Fruit fly (Drosophila melanogaster) whole organism, prepupa: Measurements from ENCODE around the gene CG18273.

Source experiments
- Blimp-1 ChIP-seq: fragments of 200-800 bp; sonication (Bioruptor generic); optimal IDR thresholded peaks from 3 replicates; lab custom pipeline; 2017; ENCODE audit warnings: missing biosample characterization, missing genetic modification characterization, mild to moderate bottlenecking, moderate library complexity, missing genetic modification reagents
- CG10669 ChIP-seq: fragments of 200-800 bp; sonication (Bioruptor generic); optimal IDR thresholded peaks from 3 replicates; lab custom pipeline; 2018; ENCODE audit warnings: missing biosample characterization, mild to moderate bottlenecking, missing genetic modification characterization, moderate library complexity
- CG11762 ChIP-seq: fragments of 200-800 bp; sonication (Bioruptor generic); optimal IDR thresholded peaks from 3 replicates; lab custom pipeline; 2016; ENCODE audit warnings: missing biosample characterization, missing genetic modification characterization; ENCODE audit not compliant: insufficient read depth
- CG11902 ChIP-seq: fragments of 200-800 bp; sonication (Bioruptor generic); optimal IDR thresholded peaks from 3 replicates; lab custom pipeline; 2016; ENCODE audit warnings: missing biosample characterization, missing genetic modification characterization
- CG15336 ChIP-seq: fragments of 200-800 bp; sonication (Bioruptor generic); IDR thresholded peaks from 2 replicates; pipeline ENCODE4 v1.3.6; 2022; ENCODE audit warnings: missing biosample characterization, missing genetic modification characterization
- CG16779 ChIP-seq: fragments of 200-800 bp; sonication (Bioruptor generic); optimal IDR thresholded peaks from 3 replicates; lab custom pipeline; 2017; ENCODE audit warnings: missing biosample characterization, mild to moderate bottlenecking, missing genetic modification characterization
- CG3032 ChIP-seq: fragments of 200-800 bp; optimal IDR thresholded peaks from 2 replicates; lab custom pipeline; 2019; ENCODE audit warnings: missing biosample characterization, mild to moderate bottlenecking, missing genetic modification characterization, moderate library complexity
- CG32006 ChIP-seq: fragments of 200-800 bp; sonication (Bioruptor generic); optimal IDR thresholded peaks from 3 replicates; lab custom pipeline; 2017; ENCODE audit warnings: missing biosample characterization, mild to moderate bottlenecking, missing genetic modification characterization
- CG3919 ChIP-seq: fragments of 200-800 bp; sonication (Bioruptor generic); optimal IDR thresholded peaks from 3 replicates; lab custom pipeline; 2016; ENCODE audit warnings: missing biosample characterization, missing genetic modification characterization
- CG4318 ChIP-seq: fragments of 200-800 bp; sonication (Bioruptor generic); optimal IDR thresholded peaks from 3 replicates; lab custom pipeline; 2017; ENCODE audit warnings: missing biosample characterization, mild to moderate bottlenecking, missing genetic modification characterization
- CG6276 ChIP-seq: fragments of 200-800 bp; sonication (Bioruptor generic); optimal IDR thresholded peaks from 2 replicates; lab custom pipeline; 2017; ENCODE audit warnings: missing biosample characterization, mild to moderate bottlenecking, missing genetic modification characterization
- CG6792 ChIP-seq: fragments of 200-800 bp; sonication (Bioruptor generic); optimal IDR thresholded peaks from 3 replicates; lab custom pipeline; 2016; ENCODE audit warnings: missing biosample characterization, missing genetic modification characterization
- CG6808 ChIP-seq: fragments of 200-800 bp; sonication (Bioruptor generic); optimal IDR thresholded peaks from 3 replicates; lab custom pipeline; 2017; ENCODE audit warnings: missing biosample characterization, missing genetic modification characterization, mild to moderate bottlenecking, moderate library complexity, missing genetic modification reagents
- CG6854 ChIP-seq: fragments of 200-800 bp; sonication (Bioruptor generic); optimal IDR thresholded peaks from 2 replicates; lab custom pipeline; 2017; ENCODE audit warnings: missing biosample characterization, mild to moderate bottlenecking, missing genetic modification characterization
- CG7368 ChIP-seq: fragments of 200-800 bp; sonication (Bioruptor generic); optimal IDR thresholded peaks from 3 replicates; lab custom pipeline; 2016; ENCODE audit warnings: missing biosample characterization, missing genetic modification characterization
- Eip75B ChIP-seq: fragments of 200-800 bp; sonication (Bioruptor generic); optimal IDR thresholded peaks from 3 replicates; lab custom pipeline; 2016; ENCODE audit warnings: missing biosample characterization, missing genetic modification characterization
- Eip78C ChIP-seq: fragments of 200-800 bp; sonication (Bioruptor generic); peaks from one replicate; lab custom pipeline; 2016; ENCODE audit warnings: missing biosample characterization, missing genetic modification characterization
- Eip93F ChIP-seq: fragments of 200-800 bp; sonication (Bioruptor generic); optimal IDR thresholded peaks from 2 replicates; lab custom pipeline; 2016; ENCODE audit warnings: missing biosample characterization, mild to moderate bottlenecking, missing genetic modification characterization
- Ets21C ChIP-seq: fragments of 200-800 bp; sonication (Bioruptor generic); optimal IDR thresholded peaks from 3 replicates; lab custom pipeline; 2016; ENCODE audit warnings: missing biosample characterization, missing genetic modification characterization
- Ets96B ChIP-seq: fragments of 200-800 bp; optimal IDR thresholded peaks from 2 replicates; lab custom pipeline; 2019; ENCODE audit warnings: missing biosample characterization, mild to moderate bottlenecking, missing genetic modification characterization, moderate library complexity
- Gug ChIP-seq: fragments of 200-800 bp; sonication (Bioruptor generic); IDR thresholded peaks from 2 replicates; pipeline ENCODE4 v1.3.6; 2022; ENCODE audit warnings: missing biosample characterization, missing genetic modification characterization
- Hr39 ChIP-seq: fragments of 200-800 bp; sonication (Bioruptor generic); optimal IDR thresholded peaks from 2 replicates; lab custom pipeline; 2016; ENCODE audit warnings: missing biosample characterization, missing genetic modification characterization
- Met ChIP-seq: fragments of 200-800 bp; sonication (Bioruptor generic); optimal IDR thresholded peaks from 3 replicates; lab custom pipeline; 2016; ENCODE audit warnings: missing biosample characterization, missing genetic modification characterization
- OdsH ChIP-seq: fragments of 200-800 bp; sonication (Bioruptor generic); optimal IDR thresholded peaks from 3 replicates; lab custom pipeline; 2016; ENCODE audit warnings: missing biosample characterization, missing genetic modification characterization
- Sox102F ChIP-seq: fragments of 200-800 bp; sonication (Bioruptor generic); optimal IDR thresholded peaks from 2 replicates; lab custom pipeline; 2016; ENCODE audit warnings: missing biosample characterization, mild to moderate bottlenecking, missing genetic modification characterization
- Sox14 ChIP-seq: fragments of 200-800 bp; sonication (Bioruptor generic); optimal IDR thresholded peaks from 3 replicates; lab custom pipeline; 2016; ENCODE audit warnings: missing biosample characterization, missing genetic modification characterization
- Sox15 ChIP-seq: fragments of 200-800 bp; sonication (Bioruptor generic); optimal IDR thresholded peaks from 3 replicates; lab custom pipeline; 2016; ENCODE audit warnings: missing biosample characterization, missing genetic modification characterization
- acj6 ChIP-seq: fragments of 200-800 bp; sonication (Bioruptor generic); optimal IDR thresholded peaks from 3 replicates; lab custom pipeline; 2016; ENCODE audit warnings: missing biosample characterization, missing genetic modification characterization
- cyc ChIP-seq: fragments of 200-800 bp; sonication (Bioruptor generic); optimal IDR thresholded peaks from 3 replicates; lab custom pipeline; 2016; ENCODE audit warnings: missing biosample characterization, missing genetic modification characterization
- dac ChIP-seq: fragments of 200-800 bp; sonication (Bioruptor generic); optimal IDR thresholded peaks from 2 replicates; lab custom pipeline; 2017; ENCODE audit warnings: missing biosample characterization, mild to moderate bottlenecking, missing genetic modification characterization
- dsx ChIP-seq: fragments of 200-800 bp; optimal IDR thresholded peaks from 3 replicates; lab custom pipeline; 2019; ENCODE audit warnings: missing biosample characterization, mild to moderate bottlenecking, missing genetic modification characterization, moderate library complexity; ENCODE audit not compliant: poor library complexity, severe bottlenecking
- fd59A ChIP-seq: fragments of 200-800 bp; sonication (Bioruptor generic); optimal IDR thresholded peaks from 2 replicates; lab custom pipeline; 2017; ENCODE audit warnings: missing biosample characterization, mild to moderate bottlenecking, missing genetic modification characterization, missing genetic modification reagents
- fd85E ChIP-seq: fragments of 200-800 bp; sonication (Bioruptor generic); optimal IDR thresholded peaks from 3 replicates; lab custom pipeline; 2016; ENCODE audit warnings: missing biosample characterization, missing genetic modification characterization
- fkh ChIP-seq: fragments of 200-800 bp; sonication (Bioruptor generic); optimal IDR thresholded peaks from 3 replicates; lab custom pipeline; 2017; ENCODE audit warnings: missing biosample characterization, mild to moderate bottlenecking, missing genetic modification characterization, moderate library complexity
- lz ChIP-seq: fragments of 200-800 bp; sonication (Bioruptor generic); optimal IDR thresholded peaks from 3 replicates; lab custom pipeline; 2016; ENCODE audit warnings: missing biosample characterization, missing genetic modification characterization
- salr ChIP-seq, 2 experiments: fragments of 200-800 bp; sonication (Bioruptor generic); optimal IDR thresholded peaks; 3 replicates each; lab custom pipeline; 2016 to 2018; ENCODE audit warnings: missing biosample characterization in 2 of 2, missing genetic modification characterization in 2 of 2, mild to moderate bottlenecking in 1 of 2
- svp ChIP-seq: fragments of 200-800 bp; sonication (Bioruptor generic); peaks from one replicate; lab custom pipeline; 2016; ENCODE audit warnings: missing biosample characterization, missing genetic modification characterization
- topi ChIP-seq: fragments of 200-800 bp; sonication (Bioruptor generic); optimal IDR thresholded peaks from 3 replicates; lab custom pipeline; 2016; ENCODE audit warnings: missing biosample characterization, missing genetic modification characterization
- vri ChIP-seq: fragments of 200-800 bp; sonication (Bioruptor generic); optimal IDR thresholded peaks from 3 replicates; lab custom pipeline; 2016; ENCODE audit warnings: missing biosample characterization, mild to moderate bottlenecking, missing genetic modification characterization

The CG18273 gene

DNA sequence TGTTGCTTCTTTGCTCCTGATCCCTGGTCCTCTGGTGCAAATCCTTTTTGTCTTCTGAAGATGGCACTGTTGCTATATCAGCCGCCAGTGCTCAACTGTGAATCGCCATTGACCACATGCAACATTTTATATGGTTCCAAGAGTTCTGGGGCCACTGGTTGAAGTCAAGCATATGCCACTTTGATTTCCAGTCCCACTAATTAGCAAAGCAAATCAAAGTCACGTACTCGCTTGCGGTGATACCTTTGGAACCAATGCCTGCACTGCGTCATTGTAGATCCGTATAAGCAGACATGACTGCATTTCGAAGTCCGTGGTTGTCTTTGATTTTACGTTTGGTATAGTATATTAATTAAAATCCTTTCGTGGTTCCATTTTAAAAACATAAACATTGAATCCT is 18.1 kb downstream of the CG18273 start, which contains the start of gene Cyp4g1:
Cyp4g1 (minus strand) TSS at position 101 of the 400 bp plus-strand sequence.
- TF ChIP-seq Sox102F (no peak), CG3919 (GFP tag; lab: Kevin White, UChicago) (no peak), dac (GFP tag; lab: Kevin White, UChicago) (no peak), CG6854 (GFP tag; lab: Kevin White, UChicago) (no peak), svp (no peak), CG3032 (tag; lab: Kevin White, UChicago) (no peak), fd85E (GFP tag; lab: Kevin White, UChicago) (no peak), fd59A (GFP tag; lab: Kevin White, UChicago) (no peak), CG15336 (GFP tag; lab: Robert Waterston, UW) (no peak)
- TF ChIP-seq, all 60 proteins: peak for 0

DNA sequence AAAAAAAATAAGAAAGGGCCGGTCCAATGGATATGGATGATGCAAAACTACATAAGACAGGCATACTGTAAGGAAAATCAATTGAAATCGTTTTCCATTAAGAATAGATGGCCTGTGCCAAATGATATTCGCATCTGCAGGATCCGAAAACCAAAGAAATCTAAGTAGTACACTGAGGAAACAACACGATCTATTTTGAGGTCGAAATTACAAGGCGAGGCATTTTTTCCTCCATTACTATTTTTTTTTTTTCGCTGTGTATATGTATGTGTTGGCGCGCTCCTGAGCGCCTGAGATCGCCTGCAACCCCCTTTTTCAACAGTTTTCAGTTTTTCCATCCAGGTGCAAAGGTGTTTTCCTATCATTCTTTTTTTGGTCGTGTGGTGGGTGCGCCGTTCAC is 23.4 kb downstream of the CG18273 start:
- TF ChIP-seq Eip75B (no peak), CG15336 (GFP tag; lab: Robert Waterston, UW) (no peak), Ets96B (tag; lab: Kevin White, UChicago) (no peak), Hr39 (no peak), fd85E (GFP tag; lab: Kevin White, UChicago) (no peak), Sox102F (no peak), Sox15 (GFP tag; lab: Kevin White, UChicago) (no peak), CG6808 (GFP tag; lab: Kevin White, UChicago) (no peak), CG3032 (tag; lab: Kevin White, UChicago) (no peak)

DNA sequence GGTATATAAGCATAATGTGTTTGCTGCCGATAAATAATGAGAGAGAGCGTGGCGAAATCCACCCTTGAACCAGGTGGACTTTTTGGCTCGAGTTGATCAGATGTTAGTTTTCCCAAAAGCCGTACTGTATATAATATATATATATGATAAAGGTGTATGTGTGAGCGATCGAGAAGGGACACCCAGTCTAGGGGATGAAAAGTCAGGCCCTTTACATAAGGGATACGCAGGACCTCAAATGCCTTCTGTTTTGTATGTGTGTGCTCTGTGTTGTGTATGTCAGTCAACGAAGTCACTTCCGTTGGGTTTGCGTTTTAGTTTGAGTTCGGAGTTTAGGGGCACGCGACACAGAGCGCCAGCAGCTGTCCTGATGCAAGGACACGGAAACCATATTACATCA is 26.9 kb downstream of the CG18273 start, which contains the start of gene ase:
ase (plus strand) TSS at position 301 of the 400 bp plus-strand sequence.
- TF ChIP-seq Sox14: no peak
- no peak for TF ChIP-seq Sox15 (GFP tag; lab: Kevin White, UChicago)
- no peak for TF ChIP-seq Ets21C (GFP tag; lab: Kevin White, UChicago)
- no peak for TF ChIP-seq Ets96B (tag; lab: Kevin White, UChicago)
- TF ChIP-seq Sox102F: no peak
- no peak for TF ChIP-seq cyc
- TF ChIP-seq CG3919 (GFP tag; lab: Kevin White, UChicago): no peak
- no peak for TF ChIP-seq dsx (GFP tag; lab: Kevin White, UChicago)
- TF ChIP-seq topi: no peak
- TF ChIP-seq CG10669: no peak
- no peak for TF ChIP-seq CG6854 (GFP tag; lab: Kevin White, UChicago)

DNA sequence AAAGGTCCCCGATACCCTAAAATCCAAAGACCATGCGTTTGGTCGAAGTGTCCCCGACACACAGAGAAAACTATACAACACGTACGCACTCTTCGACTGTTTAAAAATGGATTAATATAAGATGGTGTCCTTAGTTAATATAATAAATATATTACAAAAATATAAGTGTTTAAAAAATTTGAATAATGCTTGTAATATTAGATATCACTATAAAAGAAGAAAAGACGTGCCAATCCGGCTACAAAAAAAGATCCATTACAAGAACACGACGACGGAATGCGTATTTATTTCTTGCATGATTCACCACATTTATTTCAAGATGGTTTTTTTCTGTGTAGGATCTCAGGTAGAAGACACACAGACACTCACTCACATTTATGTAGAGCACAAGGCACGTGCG is 29.6 kb downstream of the CG18273 start:
- peak; percentile 57 for TF ChIP-seq svp
- no peak for TF ChIP-seq Sox14
- peak; percentile 31 for TF ChIP-seq Eip78C

DNA sequence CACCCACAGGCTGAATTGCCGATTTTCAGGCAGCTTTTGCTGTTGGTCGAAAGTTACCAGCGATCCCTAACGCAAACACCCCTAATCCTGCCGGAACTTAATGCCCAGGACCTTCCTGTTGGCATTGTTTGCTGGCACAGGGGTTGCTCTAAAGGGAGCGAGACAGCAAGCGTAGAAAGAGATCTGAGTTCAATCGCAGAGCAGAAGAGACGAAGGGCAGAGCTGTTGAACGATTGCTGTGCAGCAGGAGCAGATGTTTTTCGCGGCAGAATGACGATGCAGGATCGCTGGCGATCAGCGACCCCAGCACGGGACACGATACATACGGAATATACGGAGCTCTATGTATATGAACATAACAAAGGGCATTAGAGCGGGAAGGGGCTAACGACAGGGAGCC is 30.4 kb downstream of the CG18273 start:
- TF ChIP-seq Met (GFP tag; lab: Kevin White, UChicago) (no peak), Hr39 (no peak), CG32006 (GFP tag; lab: Kevin White, UChicago) (no peak), vri (GFP tag; lab: Kevin White, UChicago) (no peak), CG11902 (GFP tag; lab: Kevin White, UChicago) (no peak), Eip93F (GFP tag; lab: Kevin White, UChicago) (no peak), Gug (GFP tag; lab: Robert Waterston, UW) (no peak), CG7368 (GFP tag; lab: Kevin White, UChicago) (no peak), Sox102F (no peak), CG11762 (GFP tag; lab: Kevin White, UChicago) (no peak), CG6808 (GFP tag; lab: Kevin White, UChicago) (no peak)
- TF ChIP-seq, all 60 proteins: peak for 0

DNA sequence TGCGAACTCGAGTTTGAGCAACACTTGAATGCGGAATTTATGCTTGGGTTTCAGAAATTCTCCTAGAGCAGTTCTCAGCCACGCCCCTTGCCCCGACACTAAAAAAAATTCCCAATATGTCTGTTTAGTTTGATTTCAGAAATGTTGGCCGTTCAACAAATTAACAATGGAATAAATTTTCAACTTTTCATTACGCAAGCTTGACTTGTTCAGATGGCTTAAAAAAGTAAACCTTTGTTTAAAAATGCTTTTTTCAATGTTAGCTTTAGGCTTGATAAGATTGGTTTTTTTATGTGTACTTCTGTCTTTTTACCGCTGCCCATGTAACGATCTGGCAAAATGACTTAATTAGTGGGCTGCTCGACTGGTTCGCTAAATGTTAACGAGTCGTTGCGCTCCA is 34.7 kb downstream of the CG18273 start:
- TF ChIP-seq CG16779 (tag; lab: Kevin White, UChicago) (no peak), dac (GFP tag; lab: Kevin White, UChicago) (no peak), CG6854 (GFP tag; lab: Kevin White, UChicago) (no peak), CG6276 (GFP tag; lab: Kevin White, UChicago) (no peak), CG4318 (no peak), fkh (GFP tag; lab: Kevin White, UChicago) (no peak), CG3919 (GFP tag; lab: Kevin White, UChicago) (peak; percentile 10), salr (GFP tag; optimal IDR thresholded peaks at IDR 0.05; lab: Kevin White, UChicago) (peak in 1 of 2 experiments; percentile 30), OdsH (peak; percentile 13), Eip93F (GFP tag; lab: Kevin White, UChicago) (no peak), Sox14 (no peak), Sox102F (no peak), CG10669 (peak; percentile 51), Blimp-1 (GFP tag; lab: Kevin White, UChicago) (no peak), lz (GFP tag; lab: Kevin White, UChicago) (no peak), CG11902 (GFP tag; lab: Kevin White, UChicago) (no peak), CG6792 (GFP tag; lab: Kevin White, UChicago) (no peak), CG6808 (GFP tag; lab: Kevin White, UChicago) (peak; percentile 42), dsx (GFP tag; lab: Kevin White, UChicago) (peak; percentile 38), acj6 (GFP tag; lab: Kevin White, UChicago) (no peak), Gug (GFP tag; lab: Robert Waterston, UW) (no peak), fd85E (GFP tag; lab: Kevin White, UChicago) (no peak)
